Worm (Caenorhabditis elegans) whole organism, early embryonic: ENCODE measurements around the gene F20D1.22.

Source experiments
- aly-1 ChIP-seq: sonication (generic microtip); optimal IDR thresholded peaks from 2 replicates; lab custom pipeline; 2016; ENCODE audit warnings: missing genetic modification characterization, missing compliant biosample characterization

F20D1.22 gene

ce11 chrX:15016102-15016501 is 49.5 kb downstream of the F20D1.22 start:
- TF ChIP-seq aly-1 (tag; lab: Kevin White, UChicago) = no peak
